Worm (Caenorhabditis elegans) whole organism, L1 larva: ENCODE results near the gene Y53G8B.1.

Source experiments
- C16A3.4 ChIP-seq: fragments of 150-350 bp; optimal IDR thresholded peaks from 2 replicates; lab custom pipeline; 2014; ENCODE audit warnings: missing biosample characterization, missing genetic modification characterization
- F16B12.6 ChIP-seq: fragments of 150-350 bp; optimal IDR thresholded peaks from 2 replicates; lab custom pipeline; 2014; ENCODE audit warnings: missing biosample characterization, missing genetic modification characterization
- Y116A8C.19 ChIP-seq: sonication (generic microtip); optimal IDR thresholded peaks from 2 replicates; lab custom pipeline; 2016; ENCODE audit warnings: missing compliant biosample characterization, missing genetic modification characterization, borderline replicate concordance
- aly-2 ChIP-seq: fragments of 150-350 bp; optimal IDR thresholded peaks from 2 replicates; lab custom pipeline; 2014; ENCODE audit warnings: missing biosample characterization, missing genetic modification characterization
- ama-1 ChIP-seq: fragments of 150-350 bp; optimal IDR thresholded peaks from 2 replicates; lab custom pipeline; 2014
- blmp-1 ChIP-seq: fragments of 150-350 bp; optimal IDR thresholded peaks from 2 replicates; lab custom pipeline; 2014; ENCODE audit warnings: missing biosample characterization, missing genetic modification characterization
- ceh-8 ChIP-seq: fragments of 200-800 bp; sonication (Bioruptor generic); optimal IDR thresholded peaks from 2 replicates; lab custom pipeline; 2018; ENCODE audit warnings: mild to moderate bottlenecking, missing genetic modification characterization, moderate library complexity, missing compliant biosample characterization
- ceh-82 ChIP-seq, 3 experiments: fragments of 150-350 bp in 1 of 3; sonication (generic microtip) in 2 of 3; optimal IDR thresholded peaks; 2 replicates each; lab custom pipeline; 2014 to 2017; ENCODE audit warnings: missing biosample characterization in 3 of 3, missing genetic modification characterization in 3 of 3
- ceh-88 ChIP-seq: fragments of 200-800 bp; sonication (Bioruptor generic); IDR thresholded peaks from 2 replicates; pipeline ENCODE4 v1.3.6; 2022; ENCODE audit warnings: missing genetic modification characterization, missing compliant biosample characterization
- ceh-90 ChIP-seq: sonication (generic microtip); optimal IDR thresholded peaks from 2 replicates; lab custom pipeline; 2016; ENCODE audit warnings: missing genetic modification characterization, missing compliant biosample characterization
- ces-1 ChIP-seq: fragments of 150-350 bp; optimal IDR thresholded peaks from 2 replicates; lab custom pipeline; 2014; ENCODE audit warnings: missing biosample characterization, missing genetic modification reagents, missing genetic modification characterization
- dpl-1 ChIP-seq, 3 experiments: fragments of 150-350 bp in 2 of 3; sonication (generic microtip) in 1 of 3; optimal IDR thresholded peaks; 2 replicates each; lab custom pipeline; 2014 to 2017; ENCODE audit warnings: missing biosample characterization in 3 of 3, missing genetic modification characterization in 3 of 3, missing genetic modification reagents in 3 of 3
- efl-1 ChIP-seq, 4 experiments: fragments of 150-350 bp; optimal IDR thresholded peaks in 3 of 4; peaks in 1 of 4; 1 replicate in 1 of 4; 2 replicates in 3 of 4; lab custom pipeline; 2014; ENCODE audit warnings: missing biosample characterization in 2 of 4, missing genetic modification characterization in 2 of 4, missing genetic modification reagents in 2 of 4
- egl-27 ChIP-seq, 2 experiments: fragments of 150-350 bp in 1 of 2; sonication (generic microtip); optimal IDR thresholded peaks; 3 replicates each; lab custom pipeline; 2017 to 2018; ENCODE audit warnings: missing biosample characterization in 2 of 2, missing genetic modification characterization in 2 of 2, missing genetic modification reagents in 2 of 2
- elt-3 ChIP-seq, 6 experiments: fragments of 150-350 bp in 1 of 6; sonication (generic microtip); optimal IDR thresholded peaks; 2 replicates each; lab custom pipeline; 2017 to 2018; ENCODE audit warnings: missing biosample characterization in 6 of 6, missing genetic modification characterization in 6 of 6, inconsistent platforms in 1 of 6
- ets-5 ChIP-seq: fragments of 200-800 bp; sonication (Bioruptor generic); IDR thresholded peaks from 2 replicates; pipeline ENCODE4 v1.3.6; 2022; ENCODE audit warnings: missing genetic modification characterization, missing compliant biosample characterization
- fkh-10 ChIP-seq: sonication (generic microtip); optimal IDR thresholded peaks from 2 replicates; lab custom pipeline; 2017; ENCODE audit warnings: missing biosample characterization, missing genetic modification reagents, missing genetic modification characterization
- fkh-4 ChIP-seq: sonication (generic microtip); optimal IDR thresholded peaks from 2 replicates; lab custom pipeline; 2016; ENCODE audit warnings: missing compliant biosample characterization, missing genetic modification characterization, borderline replicate concordance
- hlh-4 ChIP-seq: sonication (generic microtip); optimal IDR thresholded peaks from 2 replicates; lab custom pipeline; 2016; ENCODE audit warnings: mild to moderate bottlenecking, missing genetic modification characterization, missing compliant biosample characterization
- lin-14 ChIP-seq: fragments of 200-800 bp; sonication (Bioruptor generic); optimal IDR thresholded peaks from 2 replicates; lab custom pipeline; 2018; ENCODE audit warnings: mild to moderate bottlenecking, missing genetic modification characterization, moderate library complexity, missing compliant biosample characterization
- lin-39 ChIP-seq: fragments of 150-350 bp; optimal IDR thresholded peaks from 2 replicates; lab custom pipeline; 2014; ENCODE audit warnings: missing biosample characterization, missing genetic modification reagents, missing genetic modification characterization
- lsy-2 ChIP-seq, 2 experiments: fragments of 150-350 bp; optimal IDR thresholded peaks; 2 replicates each; lab custom pipeline; 2014; ENCODE audit warnings: missing biosample characterization in 2 of 2, missing genetic modification characterization in 2 of 2
- mdl-1 ChIP-seq, 2 experiments: fragments of 150-350 bp; optimal IDR thresholded peaks; 2 replicates each; lab custom pipeline; 2014 to 2017; ENCODE audit warnings: missing biosample characterization in 2 of 2, missing genetic modification characterization in 2 of 2, inconsistent platforms in 1 of 2
- mef-2 ChIP-seq: fragments of 150-350 bp; optimal IDR thresholded peaks from 2 replicates; lab custom pipeline; 2014; ENCODE audit warnings: missing biosample characterization, missing genetic modification characterization
- nhr-12 ChIP-seq: sonication (generic microtip); optimal IDR thresholded peaks from 2 replicates; lab custom pipeline; 2017; ENCODE audit warnings: missing biosample characterization, missing genetic modification characterization
- nhr-237 ChIP-seq: fragments of 150-350 bp; optimal IDR thresholded peaks from 2 replicates; lab custom pipeline; 2014; ENCODE audit warnings: missing biosample characterization, missing genetic modification characterization
- nhr-47 ChIP-seq: sonication (generic microtip); optimal IDR thresholded peaks from 2 replicates; lab custom pipeline; 2016; ENCODE audit warnings: mild to moderate bottlenecking, missing genetic modification characterization, moderate library complexity, missing compliant biosample characterization
- nhr-71 ChIP-seq: sonication (generic microtip); optimal IDR thresholded peaks from 2 replicates; lab custom pipeline; 2016; ENCODE audit warnings: mild to moderate bottlenecking, missing genetic modification characterization, moderate library complexity, missing compliant biosample characterization
- nhr-85 ChIP-seq: sonication (generic microtip); peaks from one replicate; lab custom pipeline; 2016; ENCODE audit warnings: missing genetic modification characterization, inconsistent platforms, missing compliant biosample characterization
- nhr-90 ChIP-seq: sonication (generic microtip); optimal IDR thresholded peaks from 2 replicates; lab custom pipeline; 2016; ENCODE audit warnings: mild to moderate bottlenecking, missing genetic modification characterization, missing compliant biosample characterization; ENCODE audit not compliant: poor library complexity
- pqm-1 ChIP-seq: sonication (generic microtip); optimal IDR thresholded peaks from 3 replicates; lab custom pipeline; 2017; ENCODE audit warnings: missing biosample characterization, missing genetic modification characterization
- rnt-1 ChIP-seq: sonication (generic microtip); optimal IDR thresholded peaks from 2 replicates; lab custom pipeline; 2016; ENCODE audit warnings: mild to moderate bottlenecking, missing genetic modification characterization, moderate library complexity, missing compliant biosample characterization
- sptf-1 ChIP-seq: fragments of 150-350 bp; optimal IDR thresholded peaks from 2 replicates; lab custom pipeline; 2014; ENCODE audit warnings: missing biosample characterization, missing genetic modification characterization
- swsn-7 ChIP-seq: sonication (generic microtip); optimal IDR thresholded peaks from 2 replicates; lab custom pipeline; 2016; ENCODE audit warnings: missing genetic modification characterization, missing compliant biosample characterization
- unc-130 ChIP-seq: fragments of 150-350 bp; optimal IDR thresholded peaks from 2 replicates; lab custom pipeline; 2017; ENCODE audit warnings: missing biosample characterization, missing genetic modification characterization, inconsistent platforms
- unc-30 ChIP-seq: sonication (generic microtip); optimal IDR thresholded peaks from 2 replicates; lab custom pipeline; 2017; ENCODE audit warnings: missing biosample characterization, missing genetic modification characterization
- unc-86 ChIP-seq: sonication (generic microtip); optimal IDR thresholded peaks from 2 replicates; lab custom pipeline; 2016; ENCODE audit warnings: missing genetic modification characterization, missing compliant biosample characterization
- vab-15 ChIP-seq: sonication (generic microtip); optimal IDR thresholded peaks from 2 replicates; lab custom pipeline; 2017; ENCODE audit warnings: missing genotype, mild to moderate bottlenecking, missing genetic modification characterization, missing compliant biosample characterization
- xbp-1 ChIP-seq: sonication (generic microtip); optimal IDR thresholded peaks from 2 replicates; lab custom pipeline; 2016; ENCODE audit warnings: missing genetic modification characterization, missing compliant biosample characterization
- zip-4 ChIP-seq: fragments of 200-800 bp; sonication (Bioruptor generic); optimal IDR thresholded peaks from 2 replicates; lab custom pipeline; 2018; ENCODE audit warnings: mild to moderate bottlenecking, missing genetic modification characterization, moderate library complexity, missing compliant biosample characterization
- ztf-11 ChIP-seq, 2 experiments: sonication (generic microtip); optimal IDR thresholded peaks; 2 replicates each; lab custom pipeline; 2016 to 2017; ENCODE audit warnings: missing genetic modification characterization in 2 of 2, missing biosample characterization in 1 of 2, missing compliant biosample characterization in 1 of 2
- ztf-4 ChIP-seq: fragments of 150-350 bp; optimal IDR thresholded peaks from 2 replicates; lab custom pipeline; 2014; ENCODE audit warnings: missing biosample characterization, missing genetic modification characterization

Gene Y53G8B.1

DNA sequence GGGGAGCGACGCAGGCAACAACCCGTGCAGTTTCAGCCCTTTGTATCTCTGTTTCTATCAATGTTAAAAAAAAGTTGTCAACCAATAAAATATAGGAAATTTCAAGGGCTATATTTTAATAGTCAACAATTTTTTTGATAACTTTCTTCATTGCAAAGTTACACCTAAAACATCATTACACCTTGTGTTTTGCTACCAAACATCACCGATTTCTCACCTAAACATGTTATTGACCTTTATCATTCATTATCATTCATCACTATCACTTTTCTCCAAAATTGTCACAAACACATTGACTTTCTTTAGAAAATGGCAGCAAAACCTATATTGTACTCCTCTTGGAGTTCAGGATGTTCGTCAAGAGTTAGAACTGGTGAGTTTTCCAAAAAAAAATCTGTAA, at the start of gene Y53G8B.1:
TSS of gene Y53G8B.1 (plus strand) at position 242 of the 400 bp plus-strand sequence.
- TF ChIP-seq aly-2 (tag; lab: Kevin White, UChicago) (no peak), nhr-12 (tag; lab: Kevin White, UChicago) (no peak), lin-14 (GFP tag; lab: Kevin White, UChicago) (peak; percentile 7), blmp-1 (tag; lab: Kevin White, UChicago) (peak; percentile 24)

DNA sequence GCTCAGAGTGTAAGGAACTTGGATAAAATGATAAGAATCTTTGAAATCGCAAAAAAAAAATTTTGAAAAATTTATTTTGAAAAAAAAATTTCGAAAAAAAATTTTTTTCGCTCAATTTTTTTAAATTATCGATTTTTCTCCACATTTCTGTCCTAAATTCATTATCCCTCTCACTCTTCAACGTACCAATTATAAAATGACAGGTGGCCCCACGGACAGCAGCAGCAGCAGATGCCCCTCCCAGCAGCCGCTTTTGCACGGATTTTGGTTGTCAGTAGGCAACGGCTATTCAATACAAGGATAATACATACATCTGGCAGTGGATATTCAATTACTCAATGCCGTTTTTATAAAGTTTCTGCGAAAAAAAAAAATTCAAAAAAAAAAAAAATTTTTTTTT, 42.6 kb upstream of the Y53G8B.1 start, which contains the start of gene sft-1:
TSS of gene sft-1 (plus strand) at position 201 of the 400 bp plus-strand sequence.
- TF ChIP-seq unc-130 (no peak), efl-1 (optimal IDR thresholded peaks at IDR 0.05; lab: Kevin White, UChicago) (no peak), efl-1 (GFP tag; optimal IDR thresholded peaks at IDR 0.05 in 1 of 2; lab: Kevin White, UChicago) (peak in 1 of 2 experiments; percentile 51), egl-27 (tag; optimal IDR thresholded peaks at IDR 0.05; lab: Kevin White, UChicago) (no peak), nhr-85 (no peak)

DNA sequence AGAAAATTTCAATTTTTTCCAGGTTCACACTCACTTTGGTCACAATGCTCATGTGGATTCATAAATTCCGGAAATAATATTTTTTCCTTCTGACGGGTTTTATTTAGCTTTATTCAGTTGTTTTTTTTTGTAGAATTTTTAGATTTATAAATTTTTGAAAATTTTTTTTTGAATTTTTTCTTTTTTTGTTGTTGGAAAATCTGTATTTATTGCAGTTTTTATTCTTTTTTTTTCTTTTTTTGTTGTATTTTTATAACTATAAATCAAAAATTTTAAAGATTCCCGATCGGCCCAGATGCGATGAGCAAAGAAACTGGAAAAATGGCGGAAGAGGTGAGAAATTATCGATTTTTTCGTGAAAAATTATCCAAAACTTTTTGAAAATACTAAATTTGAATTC, 37.5 kb upstream of the Y53G8B.1 start, which contains the start of gene ccep-135:
TSS of gene ccep-135 (plus strand) at position 301 of the 400 bp plus-strand sequence.
- TF ChIP-seq nhr-47 (no peak), F16B12.6 (no peak), blmp-1 (tag; lab: Kevin White, UChicago) (no peak), sptf-1 (tag; lab: Kevin White, UChicago) (no peak), ceh-88 (no peak), mef-2 (tag; lab: Kevin White, UChicago) (no peak), swsn-7 (tag; lab: Kevin White, UChicago) (no peak), ceh-90 (tag; lab: Kevin White, UChicago) (no peak), aly-2 (tag; lab: Kevin White, UChicago) (no peak), nhr-90 (tag; lab: Kevin White, UChicago) (no peak), nhr-237 (tag; lab: Kevin White, UChicago) (no peak), hlh-4 (no peak), ztf-11 (tag; optimal IDR thresholded peaks at IDR 0.05; lab: Kevin White, UChicago) (no peak), ama-1 (lab: Kevin White, UChicago) (no peak), lin-39 (tag; lab: Kevin White, UChicago) (no peak), xbp-1 (tag; lab: Kevin White, UChicago) (no peak), fkh-10 (GFP tag; lab: Kevin White, UChicago) (no peak)

DNA sequence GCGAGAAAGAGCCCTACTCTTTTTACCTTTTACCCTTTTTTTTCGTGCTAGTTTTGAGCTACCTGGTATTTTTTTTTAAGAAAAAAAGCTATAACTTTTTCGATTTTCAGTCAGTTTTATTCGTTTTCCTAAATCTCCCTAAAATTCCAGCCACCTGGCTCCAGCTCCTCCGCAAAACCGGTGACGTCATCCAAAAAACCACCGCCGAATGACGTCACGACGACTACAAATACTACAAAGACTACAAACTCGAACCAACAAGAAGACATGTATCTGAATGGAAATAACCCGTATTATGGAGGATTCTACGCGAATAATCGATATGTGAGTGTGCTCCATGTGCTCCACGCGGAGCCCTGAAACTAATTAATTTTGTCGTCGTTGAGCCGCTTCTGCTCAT, 34.4 kb upstream of the Y53G8B.1 start:
- TF ChIP-seq dpl-1 (GFP tag; optimal IDR thresholded peaks at IDR 0.05; lab: Kevin White, UChicago) = no peak

DNA sequence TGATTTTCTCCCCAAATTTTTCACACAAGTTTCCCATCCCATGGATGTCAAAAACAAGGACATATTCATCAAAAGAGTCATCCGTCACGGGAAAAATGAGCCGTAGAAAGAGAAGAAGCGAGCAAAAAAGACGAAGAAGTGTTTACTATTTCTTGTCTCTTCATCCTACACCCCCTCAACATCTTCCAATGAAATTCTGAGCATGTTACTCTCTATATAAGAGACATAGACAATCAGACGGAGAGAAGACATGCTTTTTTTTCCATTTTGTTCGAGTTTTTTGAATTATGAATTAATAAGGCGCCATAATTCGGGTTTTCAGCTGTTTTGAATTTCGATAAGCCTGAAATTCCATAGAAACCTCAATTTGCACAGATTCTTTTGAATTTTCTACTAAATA, 33.0 kb upstream of the Y53G8B.1 start:
- TF ChIP-seq unc-86 (tag; lab: Kevin White, UChicago) (no peak), mdl-1 (tag; optimal IDR thresholded peaks at IDR 0.05; lab: Kevin White, UChicago) (no peak), C16A3.4 (tag; lab: Kevin White, UChicago) (no peak), ets-5 (GFP tag; lab: Robert Waterston, UW) (no peak), fkh-4 (tag; lab: Kevin White, UChicago) (no peak), lin-39 (tag; lab: Kevin White, UChicago) (no peak), unc-30 (tag; lab: Kevin White, UChicago) (no peak), vab-15 (tag; lab: Kevin White, UChicago) (no peak), ztf-4 (tag; lab: Kevin White, UChicago) (no peak), rnt-1 (tag; lab: Kevin White, UChicago) (no peak), ztf-11 (tag; optimal IDR thresholded peaks at IDR 0.05; lab: Kevin White, UChicago) (no peak), mef-2 (tag; lab: Kevin White, UChicago) (no peak), blmp-1 (tag; lab: Kevin White, UChicago) (no peak), elt-3 (tag; optimal IDR thresholded peaks at IDR 0.05; lab: Kevin White, UChicago) (no peak), ceh-88 (no peak), zip-4 (no peak), ceh-82 (tag; optimal IDR thresholded peaks at IDR 0.05; lab: Kevin White, UChicago) (peak in 1 of 3 experiments; percentile 11), lsy-2 (tag; optimal IDR thresholded peaks at IDR 0.05; lab: Kevin White, UChicago) (peak in 1 of 2 experiments; percentile 28), Y116A8C.19 (tag; lab: Kevin White, UChicago) (no peak), efl-1 (optimal IDR thresholded peaks at IDR 0.05; lab: Kevin White, UChicago) (no peak), efl-1 (GFP tag; optimal IDR thresholded peaks at IDR 0.05 in 1 of 2; lab: Kevin White, UChicago) (peak in 1 of 2 experiments; percentile 1), F16B12.6 (no peak), aly-2 (tag; lab: Kevin White, UChicago) (no peak), ces-1 (GFP tag; lab: Kevin White, UChicago) (no peak), lin-14 (GFP tag; lab: Kevin White, UChicago) (peak; percentile 72), ama-1 (lab: Kevin White, UChicago) (no peak), hlh-4 (no peak), pqm-1 (tag; lab: Kevin White, UChicago) (no peak), ceh-8 (GFP tag; lab: Kevin White, UChicago) (no peak), nhr-71 (no peak)
